Worm (Caenorhabditis elegans) whole organism, late embryonic: ENCODE data around the gene toc-1.

Experiments
- C38D4.7 ChIP-seq: fragments of 200-800 bp; sonication (Bioruptor generic); optimal IDR thresholded peaks from 2 replicates; lab custom pipeline; 2018; ENCODE audit warnings: mild to moderate bottlenecking, missing genetic modification characterization, moderate library complexity, missing compliant biosample characterization
- F13H6.1 ChIP-seq: sonication (generic microtip); optimal IDR thresholded peaks from 2 replicates; lab custom pipeline; 2016; ENCODE audit warnings: missing genetic modification characterization, missing compliant biosample characterization
- ahr-1 ChIP-seq: sonication (generic microtip); optimal IDR thresholded peaks from 2 replicates; lab custom pipeline; 2016; ENCODE audit warnings: missing genetic modification characterization, missing compliant biosample characterization
- ama-1 ChIP-seq: fragments of 150-350 bp; optimal IDR thresholded peaks from 2 replicates; lab custom pipeline; 2014
- ceh-18 ChIP-seq: sonication (generic microtip); optimal IDR thresholded peaks from 2 replicates; lab custom pipeline; 2016; ENCODE audit warnings: missing genetic modification characterization, missing compliant biosample characterization
- ceh-34 ChIP-seq: sonication (generic microtip); optimal IDR thresholded peaks from 2 replicates; lab custom pipeline; 2016; ENCODE audit warnings: mild to moderate bottlenecking, missing genetic modification characterization, missing compliant biosample characterization
- ceh-45 ChIP-seq: fragments of 200-800 bp; sonication (Bioruptor generic); IDR thresholded peaks from 2 replicates; pipeline ENCODE4 v1.3.6; 2022; ENCODE audit warnings: missing genetic modification reagents, missing genetic modification characterization, missing compliant biosample characterization
- ceh-48 ChIP-seq: sonication (generic microtip); optimal IDR thresholded peaks from 2 replicates; lab custom pipeline; 2016; ENCODE audit warnings: missing genetic modification characterization, inconsistent platforms, missing compliant biosample characterization
- che-1 ChIP-seq: sonication (generic microtip); optimal IDR thresholded peaks from 2 replicates; lab custom pipeline; 2016; ENCODE audit warnings: mild to moderate bottlenecking, missing genetic modification characterization, missing compliant biosample characterization
- dmd-4 ChIP-seq: sonication (generic microtip); optimal IDR thresholded peaks from 2 replicates; lab custom pipeline; 2016; ENCODE audit warnings: borderline replicate concordance, missing genetic modification characterization, missing compliant biosample characterization
- dve-1 ChIP-seq: sonication (generic microtip); optimal IDR thresholded peaks from 2 replicates; lab custom pipeline; 2017; ENCODE audit warnings: antibody characterized with exemption, mild to moderate bottlenecking, missing genetic modification characterization, missing compliant biosample characterization
- elt-2 ChIP-seq: sonication (generic microtip); optimal IDR thresholded peaks from 2 replicates; lab custom pipeline; 2016; ENCODE audit warnings: missing genetic modification reagents, missing genetic modification characterization, missing compliant biosample characterization
- ets-4 ChIP-seq: sonication (generic microtip); optimal IDR thresholded peaks from 2 replicates; lab custom pipeline; 2016; ENCODE audit warnings: missing genetic modification characterization, missing compliant biosample characterization
- fkh-10 ChIP-seq: fragments of 150-350 bp; optimal IDR thresholded peaks from 2 replicates; lab custom pipeline; 2014; ENCODE audit warnings: missing biosample characterization, missing genetic modification reagents, missing genetic modification characterization
- hlh-6 ChIP-seq: sonication (generic microtip); optimal IDR thresholded peaks from 2 replicates; lab custom pipeline; 2016; ENCODE audit warnings: missing genotype, missing genetic modification characterization, missing compliant biosample characterization
- lin-11 ChIP-seq: fragments of 200-800 bp; sonication (Bioruptor generic); optimal IDR thresholded peaks from 2 replicates; lab custom pipeline; 2018; ENCODE audit warnings: mild to moderate bottlenecking, missing genetic modification characterization, missing compliant biosample characterization
- madf-2 ChIP-seq: sonication (generic microtip); optimal IDR thresholded peaks from 2 replicates; lab custom pipeline; 2017; ENCODE audit warnings: missing genetic modification characterization, missing compliant biosample characterization
- mec-3 ChIP-seq: sonication (generic microtip); optimal IDR thresholded peaks from 2 replicates; lab custom pipeline; 2016; ENCODE audit warnings: borderline replicate concordance, missing genetic modification characterization, missing compliant biosample characterization
- nhr-232 ChIP-seq: sonication (generic microtip); optimal IDR thresholded peaks from 2 replicates; lab custom pipeline; 2016; ENCODE audit warnings: missing genetic modification characterization, missing compliant biosample characterization
- npax-4 ChIP-seq: sonication (generic microtip); optimal IDR thresholded peaks from 2 replicates; lab custom pipeline; 2016; ENCODE audit warnings: missing genetic modification characterization, missing compliant biosample characterization
- odd-2 ChIP-seq: sonication (generic microtip); optimal IDR thresholded peaks from 2 replicates; lab custom pipeline; 2017; ENCODE audit warnings: antibody characterized with exemption, mild to moderate bottlenecking, missing genetic modification characterization, missing compliant biosample characterization
- pat-9 ChIP-seq: fragments of 200-800 bp; sonication (Bioruptor generic); optimal IDR thresholded peaks from 2 replicates; lab custom pipeline; 2018; ENCODE audit warnings: mild to moderate bottlenecking, missing genetic modification characterization, moderate library complexity, missing compliant biosample characterization
- pha-2 ChIP-seq: sonication (generic microtip); optimal IDR thresholded peaks from 2 replicates; lab custom pipeline; 2017; ENCODE audit warnings: mild to moderate bottlenecking, missing genetic modification characterization, missing compliant biosample characterization
- pha-4 ChIP-seq: fragments of 150-350 bp; optimal IDR thresholded peaks from 2 replicates; lab custom pipeline; 2018; ENCODE audit warnings: missing biosample characterization, missing genetic modification reagents, missing genetic modification characterization
- pros-1 ChIP-seq: fragments of 150-350 bp; optimal IDR thresholded peaks from 2 replicates; lab custom pipeline; 2014; ENCODE audit warnings: missing biosample characterization, missing genetic modification reagents, missing genetic modification characterization
- ref-2 ChIP-seq: sonication (generic microtip); optimal IDR thresholded peaks from 2 replicates; lab custom pipeline; 2016; ENCODE audit warnings: missing genetic modification characterization, missing compliant biosample characterization
- rnt-1 ChIP-seq: sonication (generic microtip); optimal IDR thresholded peaks from 2 replicates; lab custom pipeline; 2016; ENCODE audit warnings: missing genetic modification characterization, missing compliant biosample characterization
- sdc-2 ChIP-seq: sonication (generic microtip); optimal IDR thresholded peaks from 2 replicates; lab custom pipeline; 2016; ENCODE audit warnings: missing genotype, missing genetic modification characterization, missing compliant biosample characterization
- sox-2 ChIP-seq: fragments of 200-800 bp; sonication (Bioruptor generic); IDR thresholded peaks from 2 replicates; pipeline ENCODE4 v1.3.6; 2022; ENCODE audit warnings: missing genetic modification reagents, missing genetic modification characterization, missing compliant biosample characterization
- syd-9 ChIP-seq: sonication (generic microtip); optimal IDR thresholded peaks from 2 replicates; lab custom pipeline; 2016; ENCODE audit warnings: mild to moderate bottlenecking, missing genetic modification characterization, moderate library complexity, missing compliant biosample characterization
- tbx-2 ChIP-seq: sonication (generic microtip); optimal IDR thresholded peaks from 2 replicates; lab custom pipeline; 2016; ENCODE audit warnings: missing genetic modification characterization, missing compliant biosample characterization
- tbx-7 ChIP-seq: sonication (generic microtip); optimal IDR thresholded peaks from 2 replicates; lab custom pipeline; 2016; ENCODE audit warnings: missing genotype, missing genetic modification characterization, missing compliant biosample characterization
- ttx-3 ChIP-seq: sonication (generic microtip); optimal IDR thresholded peaks from 2 replicates; lab custom pipeline; 2016; ENCODE audit warnings: missing genetic modification reagents, missing genetic modification characterization, missing compliant biosample characterization
- unc-3 ChIP-seq, 2 experiments: fragments of 200-800 bp in 1 of 2; sonication (Bioruptor generic) in 1 of 2; sonication (generic microtip) in 1 of 2; conservative IDR thresholded peaks in 1 of 2; optimal IDR thresholded peaks in 1 of 2; 2 replicates each; pipeline versions ENCODE4 v1.3.6 to Lab custom; 2016 to 2022; ENCODE audit warnings: missing compliant biosample characterization in 2 of 2, missing genetic modification characterization in 2 of 2, missing genetic modification reagents in 1 of 2
- unc-42 ChIP-seq: sonication (generic microtip); optimal IDR thresholded peaks from 2 replicates; lab custom pipeline; 2016; ENCODE audit warnings: missing genotype, missing genetic modification characterization, missing compliant biosample characterization
- unc-55 ChIP-seq: sonication (generic microtip); optimal IDR thresholded peaks from 2 replicates; lab custom pipeline; 2017; ENCODE audit warnings: missing biosample characterization, missing genetic modification reagents, missing genetic modification characterization
- zip-5 ChIP-seq: sonication (generic microtip); optimal IDR thresholded peaks from 2 replicates; lab custom pipeline; 2016; ENCODE audit warnings: missing genetic modification characterization, missing compliant biosample characterization
- ztf-16 ChIP-seq: sonication (generic microtip); optimal IDR thresholded peaks from 2 replicates; lab custom pipeline; 2017; ENCODE audit warnings: missing genetic modification characterization, missing compliant biosample characterization

toc-1 gene

ce11 chrIII:5233140-5233539 lies 41.9 kb upstream of the toc-1 start:
- no peak for TF ChIP-seq pha-2 (tag; lab: Kevin White, UChicago)
- TF ChIP-seq dmd-4 (tag; lab: Kevin White, UChicago): no peak
- TF ChIP-seq unc-55 (GFP tag; lab: Kevin White, UChicago): no peak
- no peak for TF ChIP-seq ceh-48 (tag; lab: Kevin White, UChicago)
- TF ChIP-seq odd-2 (tag; lab: Kevin White, UChicago): no peak
- no peak for TF ChIP-seq pros-1 (tag; lab: Kevin White, UChicago)
- TF ChIP-seq elt-2: no peak
- no peak for TF ChIP-seq ttx-3 (tag; lab: Kevin White, UChicago)
- no peak for TF ChIP-seq sdc-2 (tag; lab: Kevin White, UChicago)
- TF ChIP-seq mec-3: no peak
- no peak for TF ChIP-seq unc-3 (GFP tag; conservative IDR thresholded peaks at IDR 0.05; lab: Robert Waterston, UW)
- no peak for TF ChIP-seq unc-3 (tag; optimal IDR thresholded peaks at IDR 0.05; lab: Kevin White, UChicago)
- no peak for TF ChIP-seq ref-2 (tag; lab: Kevin White, UChicago)

DNA sequence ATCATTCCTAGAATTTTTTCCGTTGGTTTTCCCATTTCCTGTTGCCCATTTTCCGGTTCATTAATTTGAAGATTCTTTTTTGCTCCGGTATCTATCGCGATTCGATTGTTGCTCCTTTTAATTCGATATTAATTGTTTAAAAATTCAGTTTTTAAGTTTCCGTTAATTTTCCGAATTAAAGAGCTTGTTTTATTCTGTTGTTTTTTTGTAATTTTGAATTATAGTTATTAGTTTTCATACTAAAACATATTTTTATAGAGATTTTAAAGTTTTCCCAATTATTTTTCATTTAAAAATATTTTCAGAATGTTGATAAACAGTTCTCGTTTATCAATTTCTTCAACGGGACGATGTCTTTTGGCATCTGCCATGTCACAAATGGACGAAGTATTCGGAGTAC lies 40.7 kb upstream of the toc-1 start, which contains the start of gene mrps-26:
Gene mrps-26, plus strand, starts transcription at position 301 of the 400 bp plus-strand sequence.
- no peak for TF ChIP-seq tbx-2
- TF ChIP-seq npax-4 (tag; lab: Kevin White, UChicago): no peak
- no peak for TF ChIP-seq sdc-2 (tag; lab: Kevin White, UChicago)

ce11 chrIII:5236104-5236503 lies 38.9 kb upstream of the toc-1 start, which contains the start of gene prx-10:
Gene prx-10 (plus strand): TSS chrIII:5236404.
- TF ChIP-seq elt-2 (no peak), pat-9 (tag; lab: Kevin White, UChicago) (no peak), syd-9 (no peak), ztf-16 (no peak)

DNA sequence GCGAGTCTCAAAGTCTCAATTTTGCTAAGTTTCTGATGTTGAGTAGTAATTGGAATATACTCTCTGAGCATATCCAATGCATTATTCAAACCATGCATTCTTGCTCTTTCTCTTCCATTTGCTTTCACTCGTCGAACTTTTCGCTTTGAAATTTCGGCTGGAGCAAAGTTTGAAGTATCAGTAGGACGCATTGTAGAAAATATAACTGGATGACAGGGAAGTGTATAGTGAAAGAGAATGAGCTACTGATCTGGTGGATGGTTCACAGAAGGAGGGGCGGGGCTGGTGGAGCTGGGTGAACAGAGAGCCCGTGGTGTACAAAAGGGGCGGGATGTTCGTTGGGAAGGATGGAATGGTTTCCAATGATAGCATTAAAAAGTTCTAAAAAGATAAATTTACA lies 33.2 kb upstream of the toc-1 start:
- TF ChIP-seq fkh-10 (GFP tag; lab: Kevin White, UChicago): no peak
- TF ChIP-seq tbx-7: no peak
- no peak for TF ChIP-seq pat-9 (tag; lab: Kevin White, UChicago)
- no peak for TF ChIP-seq elt-2
- TF ChIP-seq rnt-1 (tag; lab: Kevin White, UChicago): no peak
- no peak for TF ChIP-seq che-1
- TF ChIP-seq ttx-3 (tag; lab: Kevin White, UChicago): no peak
- no peak for TF ChIP-seq sox-2 (GFP tag; lab: Robert Waterston, UW)
- no peak for TF ChIP-seq ceh-18 (tag; lab: Kevin White, UChicago)
- no peak for TF ChIP-seq sdc-2 (tag; lab: Kevin White, UChicago)
- TF ChIP-seq zip-5 (tag; lab: Kevin White, UChicago): no peak
- TF ChIP-seq nhr-232 (tag; lab: Kevin White, UChicago): no peak

DNA sequence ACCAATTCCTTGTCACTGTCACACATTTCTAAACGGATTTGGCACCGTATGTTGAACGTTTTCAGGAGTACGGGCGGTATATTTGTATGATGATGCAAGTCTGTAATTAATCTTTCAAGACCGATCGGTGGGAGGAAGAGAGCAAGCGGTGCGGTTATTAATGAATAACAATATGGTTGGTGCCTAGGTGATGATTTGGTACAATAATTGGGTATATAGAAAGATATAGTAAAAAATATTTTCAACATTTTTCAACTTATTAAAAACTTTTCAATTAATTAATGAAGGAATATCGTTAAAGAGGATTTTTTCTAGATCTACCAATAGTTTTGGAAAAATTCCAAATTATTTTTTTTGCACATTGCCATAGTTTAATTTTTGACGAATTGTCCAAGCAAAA lies 30.5 kb upstream of the toc-1 start, which contains the start of gene cnd-1:
Gene cnd-1, minus strand, starts transcription at position 101 of the 400 bp plus-strand sequence.
- TF ChIP-seq C38D4.7 (GFP tag; lab: Kevin White, UChicago): no peak
- no peak for TF ChIP-seq ama-1 (lab: Kevin White, UChicago)
- no peak for TF ChIP-seq lin-11 (tag; lab: Kevin White, UChicago)
- no peak for TF ChIP-seq dve-1 (tag; lab: Kevin White, UChicago)
- no peak for TF ChIP-seq ceh-45
- TF ChIP-seq dmd-4 (tag; lab: Kevin White, UChicago): no peak
- no peak for TF ChIP-seq che-1
- TF ChIP-seq hlh-6 (tag; lab: Kevin White, UChicago): no peak
- no peak for TF ChIP-seq ceh-34
- TF ChIP-seq mec-3: no peak
- TF ChIP-seq zip-5 (tag; lab: Kevin White, UChicago): no peak

ce11 chrIII:5245067-5245466 lies 30.0 kb upstream of the toc-1 start:
- TF ChIP-seq madf-2 (tag; lab: Kevin White, UChicago) (no peak), ceh-45 (no peak), ets-4 (tag; lab: Kevin White, UChicago) (no peak), sox-2 (GFP tag; lab: Robert Waterston, UW) (no peak), F13H6.1 (no peak), pha-4 (tag; lab: Kevin White, UChicago) (no peak), ref-2 (tag; lab: Kevin White, UChicago) (no peak), zip-5 (tag; lab: Kevin White, UChicago) (no peak), C38D4.7 (GFP tag; lab: Kevin White, UChicago) (no peak), ahr-1 (no peak), unc-42 (tag; lab: Kevin White, UChicago) (no peak)
